Worm (Caenorhabditis elegans): ENCODE results near the gene clec-139.
A peak's percentile ranks its signal among the peaks of the same experiment; 100 is the strongest.

clec-139 gene

DNA sequence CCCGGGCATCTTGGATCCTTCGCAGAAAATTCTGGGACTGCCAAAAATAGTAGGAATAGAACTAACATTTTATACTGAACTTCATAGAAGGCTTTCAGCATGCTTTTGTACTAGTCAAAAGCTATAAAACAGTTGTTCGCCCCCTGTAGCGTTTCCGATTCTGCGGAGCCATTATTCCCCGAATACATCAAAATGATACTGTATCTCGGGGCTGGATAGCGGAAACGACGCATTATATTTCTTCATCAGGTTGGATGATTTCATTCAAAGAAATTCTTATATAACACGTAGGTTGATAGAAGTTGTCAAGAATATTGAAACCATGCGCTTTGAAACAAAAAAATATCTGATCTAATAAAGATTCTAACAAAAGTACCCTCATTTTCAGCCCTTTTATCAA lies 3.6 kb downstream of the clec-139 start, which contains the start of gene clec-137:
Gene clec-137, minus strand, starts transcription at position 101 of the 400 bp plus-strand sequence.
- no peak for TF ChIP-seq nhr-43 (tag; optimal IDR thresholded peaks at IDR 0.05; ENCODE audit: poor library complexity, severe bottlenecking)
- TF ChIP-seq nhr-23 (tag; optimal IDR thresholded peaks at IDR 0.05) = no peak
- no peak for TF ChIP-seq ZK546.5 (tag; optimal IDR thresholded peaks at IDR 0.05)
- TF ChIP-seq nhr-67 (tag; optimal IDR thresholded peaks at IDR 0.05) = no peak
- no peak for TF ChIP-seq nhr-28 (tag; optimal IDR thresholded peaks at IDR 0.05)
- no peak for TF ChIP-seq ztf-11 (tag; optimal IDR thresholded peaks at IDR 0.05)
- no peak for TF ChIP-seq fkh-10 (GFP tag; optimal IDR thresholded peaks at IDR 0.05)
- TF ChIP-seq ama-1 (optimal IDR thresholded peaks at IDR 0.05) = no peak
- TF ChIP-seq mml-1 (tag; optimal IDR thresholded peaks at IDR 0.05) = no peak
- TF ChIP-seq zag-1 (tag; optimal IDR thresholded peaks at IDR 0.05) = no peak
- TF ChIP-seq hmg-11 (tag; optimal IDR thresholded peaks at IDR 0.05) = no peak
- TF ChIP-seq snpc-4 (tag; optimal IDR thresholded peaks at IDR 0.05) = no peak
- TF ChIP-seq skn-1 (tag; optimal IDR thresholded peaks at IDR 0.05) = no peak
- TF ChIP-seq ceh-16 (tag; optimal IDR thresholded peaks at IDR 0.05) = no peak
- no peak for TF ChIP-seq aly-2 (tag; optimal IDR thresholded peaks at IDR 0.05)

DNA sequence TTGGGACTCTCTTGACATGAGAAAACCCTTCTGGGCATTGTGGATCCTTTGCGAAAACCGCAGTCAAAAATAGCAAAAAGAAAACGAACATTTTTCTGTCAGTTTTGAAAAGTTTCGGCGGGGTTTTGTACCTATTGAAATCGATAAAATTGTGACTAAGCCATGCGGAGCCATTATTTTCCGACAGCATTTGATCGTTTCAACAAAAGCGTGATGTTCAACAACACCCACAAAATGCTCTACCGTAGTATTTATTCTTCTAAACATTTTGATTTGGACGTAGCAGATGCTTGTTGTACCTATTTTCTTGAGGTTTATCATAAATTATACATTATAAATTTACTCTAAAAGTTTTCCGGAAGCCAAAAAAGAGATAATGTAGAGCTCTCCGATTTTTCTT lies 5.1 kb downstream of the clec-139 start, which contains the start of gene clec-136:
Gene clec-136, minus strand, starts transcription at position 101 of the 400 bp plus-strand sequence.
- no peak for TF ChIP-seq nhr-25 (tag; optimal IDR thresholded peaks at IDR 0.05)
- TF ChIP-seq unc-39 (tag; optimal IDR thresholded peaks at IDR 0.05) = no peak
- no peak for TF ChIP-seq nhr-76 (tag; optimal IDR thresholded peaks at IDR 0.05)
- no peak for TF ChIP-seq ztf-11 (tag; optimal IDR thresholded peaks at IDR 0.05)
- TF ChIP-seq elt-3 (tag; optimal IDR thresholded peaks at IDR 0.05) = no peak
- TF ChIP-seq ceh-16 (tag; optimal IDR thresholded peaks at IDR 0.05) = no peak
- TF ChIP-seq elt-2 (tag; optimal IDR thresholded peaks at IDR 0.05) = no peak
- TF ChIP-seq ceh-82 (tag; optimal IDR thresholded peaks at IDR 0.05) = no peak
- TF ChIP-seq mml-1 (tag; optimal IDR thresholded peaks at IDR 0.05) = no peak
- TF ChIP-seq lin-15B (tag; optimal IDR thresholded peaks at IDR 0.05) = no peak
- TF ChIP-seq skn-1 (tag; optimal IDR thresholded peaks at IDR 0.05) = no peak
- TF ChIP-seq ztf-4 (tag; optimal IDR thresholded peaks at IDR 0.05) = no peak
- TF ChIP-seq nhr-43 (tag; optimal IDR thresholded peaks at IDR 0.05; ENCODE audit: poor library complexity, severe bottlenecking) = no peak
- TF ChIP-seq tbx-2 (tag; optimal IDR thresholded peaks at IDR 0.05) = no peak
- TF ChIP-seq sea-2 (GFP tag; optimal IDR thresholded peaks at IDR 0.05) = no peak
- no peak for TF ChIP-seq hmg-11 (tag; optimal IDR thresholded peaks at IDR 0.05)
- TF ChIP-seq egl-5 (tag; optimal IDR thresholded peaks at IDR 0.05) = no peak
- no peak for TF ChIP-seq ceh-9 (tag; optimal IDR thresholded peaks at IDR 0.05)

DNA sequence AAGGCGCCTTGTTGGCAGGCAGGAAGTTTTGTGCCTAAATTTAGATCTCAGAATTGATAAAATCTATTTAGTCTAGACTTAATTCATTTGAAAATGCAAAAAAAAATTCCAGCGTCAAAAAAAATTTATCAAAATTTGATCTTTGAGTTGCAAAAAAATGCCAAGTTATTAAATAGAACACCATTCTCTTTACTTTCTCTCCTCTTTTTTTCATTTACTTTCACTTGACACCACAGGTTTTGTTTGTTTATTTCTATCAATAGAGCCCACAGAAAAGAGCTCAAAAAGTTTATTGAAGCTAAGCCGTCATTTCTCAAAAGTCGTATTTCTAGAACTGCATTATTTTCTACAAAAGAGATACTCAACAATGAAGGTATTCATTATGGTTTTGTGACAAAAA lies 8.9 kb downstream of the clec-139 start, which contains the start of gene pqn-35:
Gene pqn-35, plus strand, starts transcription at position 301 of the 400 bp plus-strand sequence.
- TF ChIP-seq pha-4 (tag; optimal IDR thresholded peaks at IDR 0.05) (peak; percentile 43), nhr-23 (tag; optimal IDR thresholded peaks at IDR 0.05) (no peak), ZK546.5 (tag; optimal IDR thresholded peaks at IDR 0.05) (no peak)

DNA sequence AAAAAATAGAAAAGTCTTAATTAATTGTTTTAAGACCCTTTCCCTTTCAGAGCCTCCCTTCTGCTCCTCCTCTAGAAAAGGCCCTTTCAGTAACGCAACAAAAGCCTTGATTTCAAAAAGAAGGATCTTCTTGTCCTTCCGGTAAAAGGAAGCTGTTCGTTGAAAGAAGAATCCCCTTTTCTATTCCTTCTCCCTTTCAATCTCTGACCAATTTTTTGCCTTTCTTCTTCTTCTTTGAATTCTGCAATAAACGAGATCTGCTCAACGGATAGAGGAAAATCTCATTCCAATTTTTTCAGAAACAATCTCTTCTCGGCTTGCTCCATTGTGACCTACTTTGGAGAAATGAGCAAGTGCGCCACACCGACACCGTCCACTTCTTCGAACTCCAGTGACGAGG lies 13.5 kb downstream of the clec-139 start, which contains the start of gene F35D11.3:
Gene F35D11.3, plus strand, starts transcription at position 300 of the 400 bp plus-strand sequence.
- TF ChIP-seq fkh-10 (GFP tag; optimal IDR thresholded peaks at IDR 0.05) (peak; percentile 63), pqm-1 (tag; optimal IDR thresholded peaks at IDR 0.05) (no peak)

DNA sequence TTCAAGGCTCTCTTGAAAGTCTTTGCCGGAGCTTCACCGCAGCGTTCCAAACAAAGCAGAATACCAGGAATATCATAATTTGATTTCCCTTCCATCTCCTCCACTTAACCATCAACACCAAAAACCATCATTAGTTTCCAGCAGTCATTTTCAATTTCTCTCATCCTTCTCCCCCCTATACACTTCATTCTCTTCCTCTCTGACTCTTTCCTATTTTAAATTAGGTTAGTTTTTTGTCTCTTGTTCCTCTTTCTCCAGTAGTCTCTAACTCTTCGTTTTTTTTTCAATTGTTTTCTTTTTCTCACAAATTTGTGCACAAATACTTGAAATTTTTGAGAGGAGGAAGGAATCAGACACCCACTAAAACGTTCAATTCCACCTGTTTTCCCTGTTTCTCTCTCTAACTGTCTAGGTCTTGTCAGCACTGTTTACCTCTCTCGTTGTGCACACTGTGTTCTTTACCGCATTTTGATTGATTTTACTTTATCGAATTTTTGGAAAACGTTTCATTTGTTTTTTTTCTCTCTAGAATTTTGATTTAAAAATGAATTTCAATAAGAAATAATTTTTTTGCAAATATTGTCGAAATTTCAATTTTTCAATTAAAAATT lies 14.8 kb downstream of the clec-139 start:
- TF ChIP-seq ceh-28 (tag; optimal IDR thresholded peaks at IDR 0.05) = no peak
- peak; percentile 40 for TF ChIP-seq pqm-1 (tag; optimal IDR thresholded peaks at IDR 0.05)
- peak; percentile 79 for TF ChIP-seq pha-4 (tag; optimal IDR thresholded peaks at IDR 0.05)
- no peak for TF ChIP-seq mml-1 (tag; optimal IDR thresholded peaks at IDR 0.05)
- no peak for TF ChIP-seq nhr-11 (tag; optimal IDR thresholded peaks at IDR 0.05)
- peak; percentile 87 for TF ChIP-seq fkh-10 (GFP tag; optimal IDR thresholded peaks at IDR 0.05)
- TF ChIP-seq nhr-28 (tag; optimal IDR thresholded peaks at IDR 0.05) = no peak
- peak; percentile 37 for TF ChIP-seq elt-2 (tag; optimal IDR thresholded peaks at IDR 0.05)
- TF ChIP-seq nhr-237 (tag; optimal IDR thresholded peaks at IDR 0.05) = no peak

DNA sequence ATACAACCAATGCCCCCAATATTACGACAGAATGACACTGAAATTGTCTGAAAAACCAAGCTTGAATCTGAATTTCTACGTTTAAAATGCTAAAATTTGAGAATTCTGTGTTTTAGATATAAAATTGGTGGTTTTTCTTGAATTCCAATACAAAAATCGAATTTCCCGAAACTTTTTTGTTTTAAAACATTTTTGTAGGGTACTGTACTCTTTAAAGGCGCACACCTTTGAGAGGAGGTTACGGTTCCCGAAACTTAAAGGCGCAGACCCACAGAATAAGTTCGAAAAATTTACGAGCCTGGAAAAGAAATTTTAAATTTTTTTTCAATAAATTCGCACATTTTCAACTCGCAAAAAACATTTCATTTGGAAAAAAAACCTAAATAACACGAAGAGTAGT lies 16.9 kb downstream of the clec-139 start:
- TF ChIP-seq lin-15B (tag; optimal IDR thresholded peaks at IDR 0.05) = no peak
- TF ChIP-seq mml-1 (tag; optimal IDR thresholded peaks at IDR 0.05) = no peak
- TF ChIP-seq aly-2 (tag; optimal IDR thresholded peaks at IDR 0.05) = no peak
- no peak for TF ChIP-seq mdl-1 (tag; optimal IDR thresholded peaks at IDR 0.05)
- no peak for TF ChIP-seq snpc-4 (tag; optimal IDR thresholded peaks at IDR 0.05)
- no peak for TF ChIP-seq ceh-82 (tag; optimal IDR thresholded peaks at IDR 0.05)
- no peak for TF ChIP-seq R02D3.7 (tag; optimal IDR thresholded peaks at IDR 0.05)
- no peak for TF ChIP-seq ZK546.5 (tag; optimal IDR thresholded peaks at IDR 0.05)
- no peak for TF ChIP-seq nhr-237 (tag; optimal IDR thresholded peaks at IDR 0.05)
- TF ChIP-seq egl-5 (tag; optimal IDR thresholded peaks at IDR 0.05) = no peak
- no peak for TF ChIP-seq pha-4 (tag; optimal IDR thresholded peaks at IDR 0.05)
